Fruit fly (Drosophila melanogaster): Measurements from ENCODE around the gene Hrb98DE.

DNA sequence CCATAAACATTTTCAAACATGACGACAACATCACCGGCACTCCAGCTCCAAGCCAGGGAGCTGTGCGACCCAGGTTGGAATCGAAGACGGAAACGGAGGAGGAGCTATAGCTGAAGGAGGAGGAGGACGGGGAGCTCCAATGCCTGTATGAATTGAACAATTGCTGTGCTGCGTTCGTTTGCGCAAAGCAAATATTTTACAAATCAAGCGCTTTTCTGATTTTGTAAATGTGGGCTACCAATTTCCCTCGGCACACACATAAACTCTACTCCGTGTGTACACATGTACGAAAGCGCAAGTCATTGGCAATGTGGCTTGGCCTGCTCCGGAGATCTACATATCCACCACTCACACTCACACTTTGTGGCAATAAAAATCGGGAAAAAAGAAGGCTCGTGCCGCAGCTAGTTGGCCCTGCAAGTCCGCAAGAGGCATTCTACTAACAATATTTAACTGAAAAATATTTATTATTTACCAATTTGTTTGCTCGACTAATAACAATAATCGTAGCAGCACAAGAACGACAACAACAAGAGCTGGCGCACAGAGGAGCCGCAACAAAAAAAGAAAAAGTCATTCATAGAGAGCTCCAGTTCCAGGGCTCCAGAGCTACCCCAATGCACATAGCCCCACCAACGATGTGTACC lies 30.0 kb upstream of the Hrb98DE start:
- no peak for TF ChIP-seq lola (GFP tag; optimal IDR thresholded peaks at IDR 0.05)
- no peak for TF ChIP-seq OdsH (GFP tag; optimal IDR thresholded peaks at IDR 0.05)
- TF ChIP-seq brk (GFP tag; optimal IDR thresholded peaks at IDR 0.05) = no peak
- TF ChIP-seq Dif (GFP tag; optimal IDR thresholded peaks at IDR 0.05; ENCODE audit: partially characterized antibody) = no peak

All from whole organism, wandering third instar larva.